Worm (Caenorhabditis elegans) whole organism, mixed stage, embryonic: Measurements from ENCODE around the gene nhr-97.

Source experiments
- M03D4.4 ChIP-seq: sonication (generic microtip); optimal IDR thresholded peaks from 2 replicates; lab custom pipeline; 2017; ENCODE audit warnings: mild to moderate bottlenecking, missing genetic modification characterization, missing compliant biosample characterization
- blmp-1 ChIP-seq: fragments of 150-350 bp; optimal IDR thresholded peaks from 2 replicates; lab custom pipeline; 2014; ENCODE audit warnings: missing biosample characterization, missing genetic modification characterization
- ceh-83 ChIP-seq: fragments of 200-800 bp; sonication (Bioruptor generic); optimal IDR thresholded peaks from 2 replicates; lab custom pipeline; 2018; ENCODE audit warnings: mild to moderate bottlenecking, missing genetic modification characterization, missing compliant biosample characterization
- elt-1 ChIP-seq: sonication (generic microtip); optimal IDR thresholded peaks from 2 replicates; lab custom pipeline; 2017; ENCODE audit warnings: missing genetic modification characterization, mild to moderate bottlenecking, missing compliant biosample characterization, antibody characterized with exemption, moderate library complexity, borderline replicate concordance; ENCODE audit not compliant: insufficient read depth
- elt-3 ChIP-seq: fragments of 150-350 bp; optimal IDR thresholded peaks from 2 replicates; lab custom pipeline; 2014; ENCODE audit warnings: missing biosample characterization, missing genetic modification characterization
- flh-1 ChIP-seq: fragments of 200-800 bp; sonication (Bioruptor generic); optimal IDR thresholded peaks from 2 replicates; lab custom pipeline; 2018; ENCODE audit warnings: mild to moderate bottlenecking, missing genetic modification characterization, moderate library complexity, missing compliant biosample characterization
- lin-13 ChIP-seq: fragments of 150-350 bp; optimal IDR thresholded peaks from 2 replicates; lab custom pipeline; 2014; ENCODE audit warnings: missing biosample characterization, missing genetic modification characterization
- nhr-237 ChIP-seq: fragments of 150-350 bp; optimal IDR thresholded peaks from 2 replicates; lab custom pipeline; 2014; ENCODE audit warnings: missing biosample characterization, missing genetic modification characterization
- pha-4 ChIP-seq: fragments of 150-350 bp; optimal IDR thresholded peaks from 2 replicates; lab custom pipeline; 2018; ENCODE audit warnings: missing biosample characterization, missing genetic modification reagents, missing genetic modification characterization
- sem-2 ChIP-seq: fragments of 200-800 bp; sonication (Bioruptor generic); optimal IDR thresholded peaks from 2 replicates; lab custom pipeline; 2018; ENCODE audit warnings: mild to moderate bottlenecking, missing genetic modification characterization, missing compliant biosample characterization
- snpc-4 ChIP-seq: fragments of 150-350 bp; optimal IDR thresholded peaks from 2 replicates; lab custom pipeline; 2014; ENCODE audit warnings: missing biosample characterization, missing genetic modification characterization
- unc-39 ChIP-seq: fragments of 150-350 bp; optimal IDR thresholded peaks from 2 replicates; lab custom pipeline; 2014; ENCODE audit warnings: missing biosample characterization, missing genetic modification characterization
- unc-62 ChIP-seq: fragments of 150-350 bp; optimal IDR thresholded peaks from 2 replicates; lab custom pipeline; 2014; ENCODE audit warnings: missing biosample characterization, missing genetic modification reagents, missing genetic modification characterization

- TF ChIP-seq ceh-83 (GFP tag; lab: Kevin White, UChicago) (no peak), unc-62 (GFP tag; lab: Kevin White, UChicago) (no peak), elt-3 (tag; lab: Kevin White, UChicago) (no peak), M03D4.4 (tag; lab: Kevin White, UChicago) (no peak), snpc-4 (tag; lab: Kevin White, UChicago) (no peak), nhr-237 (tag; lab: Kevin White, UChicago) (no peak), sem-2 (GFP tag; lab: Kevin White, UChicago) (no peak), blmp-1 (tag; lab: Kevin White, UChicago) (no peak), unc-39 (tag; lab: Kevin White, UChicago) (no peak), pha-4 (tag; lab: Kevin White, UChicago) (no peak), lin-13 (tag; lab: Kevin White, UChicago) (no peak), flh-1 (GFP tag; lab: Kevin White, UChicago) (no peak), elt-1 (tag; lab: Kevin White, UChicago) (no peak)
These were observed 40.9 kb downstream of the nhr-97 start for ce11 chrIV:9798307-9798706.
